Worm (Caenorhabditis elegans) whole organism, young adult: Measurements from ENCODE around the gene Y57G11C.5.

Experiments
- F37B4.10 ChIP-seq: fragments of 200-800 bp; sonication (Bioruptor generic); IDR thresholded peaks from 2 replicates; pipeline ENCODE4 v1.3.6; 2022; ENCODE audit warnings: missing genetic modification characterization, missing compliant biosample characterization
- fkh-3 ChIP-seq: sonication (generic microtip); optimal IDR thresholded peaks from 2 replicates; lab custom pipeline; 2016; ENCODE audit warnings: mild to moderate bottlenecking, missing genetic modification characterization, missing compliant biosample characterization
- snpc-4 ChIP-seq, 5 experiments: fragments of 150-350 bp in 1 of 5; sonication (generic microtip) in 4 of 5; optimal IDR thresholded peaks; 2 replicates each; lab custom pipeline; 2014 to 2018; ENCODE audit warnings: missing genetic modification characterization in 5 of 5, missing biosample characterization in 3 of 5, antibody characterized with exemption in 2 of 5, mild to moderate bottlenecking in 2 of 5, missing compliant biosample characterization in 2 of 5, missing genotype in 2 of 5, moderate library complexity in 2 of 5, missing genetic modification reagents in 1 of 5

Gene Y57G11C.5

ce11 chrIV:14728225-14728624, 37.0 kb downstream of the Y57G11C.5 start, which contains the start of gene Y57G11C.42:
TSS of gene Y57G11C.42 (plus strand) at chrIV:14728525.
- TF ChIP-seq F37B4.10 (GFP tag; lab: Robert Waterston, UW) (no peak), snpc-4 (GFP tag; optimal IDR thresholded peaks at IDR 0.05; lab: Kevin White, UChicago) (no peak), snpc-4 (tag; optimal IDR thresholded peaks at IDR 0.05; lab: Kevin White, UChicago) (peak in 1 of 4 experiments; percentile 22)

ce11 chrIV:14715500-14715899, 49.7 kb downstream of the Y57G11C.5 start, which contains the start of gene lgc-8:
TSS of gene lgc-8 (plus strand) at chrIV:14715800.
- TF ChIP-seq fkh-3 (tag; lab: Kevin White, UChicago): no peak
